Worm (Caenorhabditis elegans) whole organism, L4 larva: ENCODE measurements around the gene dars-1.

Source experiments
- lin-38 ChIP-seq: fragments of 200-800 bp; sonication (Bioruptor generic); IDR thresholded peaks from 2 replicates; pipeline ENCODE4 v1.3.6; 2022; ENCODE audit warnings: missing genetic modification reagents, missing genetic modification characterization, missing compliant biosample characterization
- pha-4 ChIP-seq, 2 experiments: fragments of 150-350 bp in 1 of 2; fragments of 200-800 bp in 1 of 2; sonication (Bioruptor generic) in 1 of 2; IDR thresholded peaks in 1 of 2; optimal IDR thresholded peaks in 1 of 2; 2 replicates each; pipeline versions ENCODE4 v1.3.6 to Lab custom; 2014 to 2022; ENCODE audit warnings: missing genetic modification characterization in 2 of 2, missing genetic modification reagents in 2 of 2, missing biosample characterization in 1 of 2, missing compliant biosample characterization in 1 of 2

- TF ChIP-seq pha-4 (GFP tag; IDR thresholded peaks at IDR 0.05; lab: Robert Waterston, UW), result no peak
- TF ChIP-seq pha-4 (tag; optimal IDR thresholded peaks at IDR 0.05; lab: Kevin White, UChicago), result no peak
- TF ChIP-seq lin-38, result no peak
These were observed 20.1 kb upstream of the dars-1 start, which contains the start of gene F55H2.5 for ce11 chrIII:9511055-9511520.
